Fruit fly (Drosophila melanogaster): ENCODE results near the gene robl37BC.

robl37BC gene

dm6 chr2L:19058916-19059315 lies 48.2 kb downstream of the robl37BC start, which contains the start of gene Phlpp (continued):
- TF ChIP-seq btn (GFP tag; optimal IDR thresholded peaks at IDR 0.05) (no peak), nerfin-1 (tag; optimal IDR thresholded peaks at IDR 0.05) (peak; percentile 29), Aef1 (GFP tag; IDR thresholded peaks at IDR 0.05) (peak; percentile 18; the same call in 1 of the 3 replicates), CG33557 (GFP tag; optimal IDR thresholded peaks at IDR 0.05) (peak; percentile 15), Nf-YB (GFP tag; optimal IDR thresholded peaks at IDR 0.05) (no peak), klu (GFP tag; IDR thresholded peaks at IDR 0.05) (no peak), CG11085 (GFP tag; IDR thresholded peaks at IDR 0.05) (no peak), CG7372 (GFP tag; IDR thresholded peaks at IDR 0.05) (peak; percentile 49), dpn (GFP tag; optimal IDR thresholded peaks at IDR 0.05) (peak; percentile 2 to 5), CG10366 (GFP tag; IDR thresholded peaks at IDR 0.05) (peak; percentile 55), Camta (GFP tag; optimal IDR thresholded peaks at IDR 0.05) (peak; percentile 42), CG6254 (GFP tag; optimal IDR thresholded peaks at IDR 0.05) (peak; percentile 68), CG4282 (GFP tag; optimal IDR thresholded peaks at IDR 0.05) (no peak), ro (GFP tag; IDR thresholded peaks at IDR 0.05) (no peak)

Data from whole organism, embryonic.